Worm (Caenorhabditis elegans): ENCODE data around the gene ZK180.7.

ZK180.7 gene

DNA sequence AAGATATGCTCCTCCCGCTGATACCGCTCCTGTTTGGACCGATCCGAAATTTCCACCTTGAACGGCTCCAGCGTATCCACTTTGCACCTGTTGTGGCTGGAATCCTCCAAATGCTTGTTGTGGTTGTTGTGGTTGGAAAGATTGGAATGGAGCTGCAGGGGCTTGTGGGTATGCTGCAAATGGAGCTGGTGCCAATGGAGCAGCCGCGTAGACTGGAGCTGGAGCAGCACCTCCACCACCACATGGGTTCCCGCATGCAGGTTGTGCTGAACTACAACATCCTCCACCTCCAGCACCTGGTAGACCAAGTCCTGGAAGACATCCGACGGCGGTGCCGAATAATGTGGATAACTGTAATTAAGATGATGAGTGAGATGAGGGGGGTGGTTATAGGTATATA is 33.1 kb downstream of the ZK180.7 start:
- TF ChIP-seq tbx-2 (tag; optimal IDR thresholded peaks at IDR 0.05) (no peak), fkh-10 (GFP tag; optimal IDR thresholded peaks at IDR 0.05) (no peak), hlh-8 (tag; optimal IDR thresholded peaks at IDR 0.05) (no peak), ceh-14 (tag; optimal IDR thresholded peaks at IDR 0.05) (no peak), unc-55 (GFP tag; optimal IDR thresholded peaks at IDR 0.05) (no peak), tbx-7 (tag; optimal IDR thresholded peaks at IDR 0.05) (no peak), mec-3 (tag; optimal IDR thresholded peaks at IDR 0.05; ENCODE audit: borderline replicate concordance) (no peak), ceh-45 (GFP tag; IDR thresholded peaks at IDR 0.05) (no peak), ahr-1 (tag; optimal IDR thresholded peaks at IDR 0.05) (no peak), K09A11.1 (tag; optimal IDR thresholded peaks at IDR 0.05; ENCODE audit: insufficient read depth) (no peak), C38D4.7 (GFP tag; optimal IDR thresholded peaks at IDR 0.05) (no peak), ceh-34 (tag; optimal IDR thresholded peaks at IDR 0.05) (no peak), sox-4 (tag; optimal IDR thresholded peaks at IDR 0.05) (no peak), rnt-1 (tag; optimal IDR thresholded peaks at IDR 0.05) (no peak), pha-4 (tag; optimal IDR thresholded peaks at IDR 0.05) (no peak), unc-3 (GFP tag; conservative IDR thresholded peaks at IDR 0.05) (no peak), unc-3 (tag; optimal IDR thresholded peaks at IDR 0.05) (no peak), ceh-24 (tag; optimal IDR thresholded peaks at IDR 0.05) (no peak), hlh-13 (GFP tag; optimal IDR thresholded peaks at IDR 0.05) (no peak), ztf-16 (tag; optimal IDR thresholded peaks at IDR 0.05) (no peak), ceh-19 (GFP tag; optimal IDR thresholded peaks at IDR 0.05) (no peak)

DNA sequence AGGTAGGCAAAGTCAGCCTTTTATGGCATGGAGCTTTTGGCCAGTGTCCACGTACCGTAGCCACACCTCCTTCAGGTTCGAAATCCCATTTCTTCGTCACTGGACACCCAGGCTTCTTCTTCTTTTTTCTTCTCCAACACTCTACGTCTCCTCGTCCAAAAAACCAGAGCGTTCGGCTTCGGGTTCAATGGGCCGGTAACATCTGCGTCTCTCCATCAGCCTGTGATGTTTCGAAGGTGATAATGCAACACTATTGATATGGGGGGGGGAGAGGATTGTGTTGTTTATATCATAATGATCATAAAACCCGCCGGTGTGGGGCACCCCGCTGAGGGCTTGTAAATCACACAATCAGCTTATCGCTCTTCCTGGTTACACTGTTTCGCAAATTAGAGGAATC is 34.6 kb downstream of the ZK180.7 start, which contains the start of gene ZK180.6:
Gene ZK180.6 (minus strand): TSS at position 101 of the 400 bp plus-strand sequence.
- TF ChIP-seq rnt-1 (tag; optimal IDR thresholded peaks at IDR 0.05) (no peak), ref-2 (tag; optimal IDR thresholded peaks at IDR 0.05) (no peak), nhr-11 (tag; optimal IDR thresholded peaks at IDR 0.05) (no peak), pha-2 (tag; optimal IDR thresholded peaks at IDR 0.05) (no peak), unc-42 (tag; optimal IDR thresholded peaks at IDR 0.05) (no peak)

DNA sequence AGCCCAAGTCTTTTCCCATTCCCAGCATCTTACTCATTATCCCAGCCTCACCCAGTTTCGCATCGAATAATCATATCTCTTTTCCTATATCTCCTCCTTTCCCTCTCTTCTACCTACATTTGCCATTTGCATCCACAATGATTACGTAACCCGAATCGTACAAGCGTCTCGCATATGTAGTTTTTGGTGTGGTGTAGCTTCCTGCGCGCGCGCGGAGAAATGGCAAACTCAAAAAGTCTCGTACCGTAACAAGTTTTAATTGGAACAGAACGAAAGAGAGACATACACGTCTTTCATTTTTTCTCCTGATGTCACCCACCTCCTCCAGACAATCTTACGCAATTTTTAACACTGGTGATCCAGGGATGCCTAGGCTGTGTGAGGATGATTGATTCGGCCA is 35.7 kb downstream of the ZK180.7 start:
- TF ChIP-seq pqm-1 (tag; optimal IDR thresholded peaks at IDR 0.05), result no peak
- TF ChIP-seq pha-2 (tag; optimal IDR thresholded peaks at IDR 0.05), result no peak
- no peak for TF ChIP-seq sdc-2 (tag; optimal IDR thresholded peaks at IDR 0.05)
- no peak for TF ChIP-seq dmd-4 (tag; optimal IDR thresholded peaks at IDR 0.05; ENCODE audit: borderline replicate concordance)
- no peak for TF ChIP-seq dve-1 (tag; optimal IDR thresholded peaks at IDR 0.05)
- no peak for TF ChIP-seq ceh-9 (tag; optimal IDR thresholded peaks at IDR 0.05)
- no peak for TF ChIP-seq fkh-10 (GFP tag; optimal IDR thresholded peaks at IDR 0.05)
- no peak for TF ChIP-seq hlh-15 (tag; optimal IDR thresholded peaks at IDR 0.05)
- no peak for TF ChIP-seq rnt-1 (tag; optimal IDR thresholded peaks at IDR 0.05)
- TF ChIP-seq unc-86 (tag; optimal IDR thresholded peaks at IDR 0.05), result no peak
- no peak for TF ChIP-seq npax-4 (tag; optimal IDR thresholded peaks at IDR 0.05)

DNA sequence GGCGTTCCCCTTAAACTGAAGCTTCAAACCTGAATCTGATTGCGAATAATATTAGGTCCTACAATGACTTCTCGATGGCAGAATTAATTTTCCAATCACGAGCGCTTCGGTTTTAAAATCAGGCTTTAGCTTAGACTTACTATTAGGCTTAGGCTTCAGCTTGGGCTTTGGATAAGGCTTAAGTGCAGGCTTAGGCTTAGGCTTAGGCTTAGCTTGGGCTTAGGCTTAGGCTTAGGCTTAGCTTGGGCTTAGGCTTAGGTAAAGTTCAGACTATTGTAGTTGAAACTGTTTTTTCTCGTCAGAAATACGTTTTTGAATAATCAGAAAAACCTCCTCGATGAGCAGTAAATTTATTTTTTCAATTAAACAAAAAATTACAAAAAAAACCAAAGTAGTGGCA is 36.4 kb downstream of the ZK180.7 start:
- peak; percentile 54 for TF ChIP-seq dve-1 (tag; optimal IDR thresholded peaks at IDR 0.05)
- no peak for TF ChIP-seq F13H6.1 (tag; optimal IDR thresholded peaks at IDR 0.05)
- TF ChIP-seq C08G9.2 (tag; optimal IDR thresholded peaks at IDR 0.05), result no peak
- TF ChIP-seq npax-4 (tag; optimal IDR thresholded peaks at IDR 0.05), result no peak
- no peak for TF ChIP-seq eyg-1 (tag; optimal IDR thresholded peaks at IDR 0.05)
- TF ChIP-seq unc-86 (tag; optimal IDR thresholded peaks at IDR 0.05), result no peak

DNA sequence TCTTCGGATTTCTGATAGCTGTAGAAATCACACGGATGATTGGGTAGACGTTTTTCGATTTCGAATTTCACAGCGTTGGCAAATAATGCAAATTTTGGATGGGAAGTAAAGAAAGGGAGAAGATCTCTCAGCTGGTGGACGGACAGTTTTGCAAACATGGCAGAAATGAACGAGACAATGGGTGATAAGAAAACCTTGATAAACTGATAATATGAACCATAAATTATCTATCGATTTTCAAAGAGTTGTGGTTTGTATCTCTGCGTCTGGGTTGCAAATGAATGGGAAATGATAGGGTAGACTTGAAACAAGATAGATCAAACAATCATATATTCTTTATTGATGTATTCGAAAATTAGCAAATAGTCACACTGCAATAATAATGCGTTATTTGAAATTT is 39.8 kb downstream of the ZK180.7 start, which contains the start of gene ZK185.3:
Gene ZK185.3 (minus strand): TSS at position 263 of the 400 bp plus-strand sequence.
- TF ChIP-seq elt-2 (tag; optimal IDR thresholded peaks at IDR 0.05) (peak; percentile 94), ceh-48 (tag; optimal IDR thresholded peaks at IDR 0.05) (no peak)
